Worm (Caenorhabditis elegans) whole organism, early embryonic: ENCODE data around the gene clec-183.

Experiments used
- B0310.2 ChIP-seq: sonication (generic microtip); optimal IDR thresholded peaks from 2 replicates; lab custom pipeline; 2016; ENCODE audit warnings: mild to moderate bottlenecking, missing genetic modification characterization, missing compliant biosample characterization
- aly-1 ChIP-seq: sonication (generic microtip); optimal IDR thresholded peaks from 2 replicates; lab custom pipeline; 2016; ENCODE audit warnings: missing genetic modification characterization, missing compliant biosample characterization
- ama-1 ChIP-seq: fragments of 150-350 bp; optimal IDR thresholded peaks from 2 replicates; lab custom pipeline; 2014
- ceh-36 ChIP-seq: sonication (generic microtip); optimal IDR thresholded peaks from 2 replicates; lab custom pipeline; 2016; ENCODE audit warnings: missing genetic modification characterization, inconsistent platforms, missing compliant biosample characterization

- TF ChIP-seq ama-1 (lab: Kevin White, UChicago) (no peak), ceh-36 (no peak), aly-1 (no peak), B0310.2 (tag; lab: Kevin White, UChicago) (no peak)
Measured at ce11 chrIV:9374529-9374928, 46.7 kb downstream of the clec-183 start, which contains the start of gene C10C5.3.
